Worm (Caenorhabditis elegans): ENCODE data around the gene oac-41.

- TF ChIP-seq egl-5 (tag; optimal IDR thresholded peaks at IDR 0.05) (no peak), pqm-1 (tag; optimal IDR thresholded peaks at IDR 0.05) (no peak), nhr-11 (tag; optimal IDR thresholded peaks at IDR 0.05) (no peak), zag-1 (tag; optimal IDR thresholded peaks at IDR 0.05) (no peak), ztf-11 (tag; optimal IDR thresholded peaks at IDR 0.05) (no peak), daf-12 (tag; optimal IDR thresholded peaks at IDR 0.05) (no peak), ama-1 (optimal IDR thresholded peaks at IDR 0.05) (no peak), mml-1 (tag; optimal IDR thresholded peaks at IDR 0.05) (no peak), sea-2 (GFP tag; optimal IDR thresholded peaks at IDR 0.05) (no peak), snpc-4 (tag; optimal IDR thresholded peaks at IDR 0.05) (no peak), ceh-9 (tag; optimal IDR thresholded peaks at IDR 0.05) (no peak), hmg-11 (tag; optimal IDR thresholded peaks at IDR 0.05) (no peak)
Measured at ce11 chrV:9016479-9016878, 5.5 kb downstream of the oac-41 start, which contains the start of gene oac-40.
